Fruit fly (Drosophila melanogaster): Measurements from ENCODE around the gene CG14194.

Gene CG14194

dm6 chrX:19189903-19190302 lies 3.5 kb upstream of the CG14194 start, which contains the start of gene HP1D3csd:
Gene HP1D3csd, plus strand, starts transcription at chrX:19190214.
- TF ChIP-seq lola (GFP tag; optimal IDR thresholded peaks at IDR 0.05) = no peak
- TF ChIP-seq CrebA (GFP tag; optimal IDR thresholded peaks at IDR 0.05; ENCODE audit: borderline replicate concordance) = no peak
- no peak for TF ChIP-seq foxo (GFP tag; optimal IDR thresholded peaks at IDR 0.05)
- TF ChIP-seq sv (GFP tag; optimal IDR thresholded peaks at IDR 0.05) = no peak
- TF ChIP-seq Sp1 (GFP tag; optimal IDR thresholded peaks at IDR 0.05) = no peak
- no peak for TF ChIP-seq Myc (optimal IDR thresholded peaks at IDR 0.05)
- no peak for TF ChIP-seq GATAd (GFP tag; optimal IDR thresholded peaks at IDR 0.05)
- TF ChIP-seq CG9705 (GFP tag; optimal IDR thresholded peaks at IDR 0.05) = no peak
- no peak for TF ChIP-seq usp (GFP tag; optimal IDR thresholded peaks at IDR 0.05)
- TF ChIP-seq Abd-B (GFP tag; optimal IDR thresholded peaks at IDR 0.05) = no peak
- TF ChIP-seq dsf (GFP tag; optimal IDR thresholded peaks at IDR 0.05; ENCODE audit: borderline replicate concordance) = no peak
- no peak for TF ChIP-seq woc (GFP tag; optimal IDR thresholded peaks at IDR 0.05)
- TF ChIP-seq dl (GFP tag; optimal IDR thresholded peaks at IDR 0.05; ENCODE audit: insufficient read depth in 1 of 2, partially characterized antibody in 2 of 2) = no peak
- TF ChIP-seq Hnf4 (GFP tag; optimal IDR thresholded peaks at IDR 0.05) = no peak

dm6 chrX:19191050-19191449 lies 2.3 kb upstream of the CG14194 start:
- TF ChIP-seq Hr78 (GFP tag; optimal IDR thresholded peaks at IDR 0.05) (no peak), foxo (GFP tag; optimal IDR thresholded peaks at IDR 0.05) (no peak), sage (GFP tag; optimal IDR thresholded peaks at IDR 0.05) (no peak), usp (GFP tag; optimal IDR thresholded peaks at IDR 0.05) (no peak), lola (GFP tag; optimal IDR thresholded peaks at IDR 0.05) (no peak), dmrt93B (GFP tag; optimal IDR thresholded peaks at IDR 0.05) (no peak), CG9705 (GFP tag; optimal IDR thresholded peaks at IDR 0.05) (no peak), HLH106 (tag; optimal IDR thresholded peaks at IDR 0.05) (no peak)

- TF ChIP-seq Dfd (GFP tag; optimal IDR thresholded peaks at IDR 0.05) (peak; percentile 7), dl (GFP tag; optimal IDR thresholded peaks at IDR 0.05; ENCODE audit: insufficient read depth in 1 of 2, partially characterized antibody in 2 of 2) (no peak)
Observed at dm6 chrX:19191597-19191996, 1.8 kb upstream of the CG14194 start.

- TF ChIP-seq Mio (GFP tag; optimal IDR thresholded peaks at IDR 0.05) = no peak
- no peak for TF ChIP-seq tai (GFP tag; optimal IDR thresholded peaks at IDR 0.05)
- no peak for TF ChIP-seq CrebA (GFP tag; optimal IDR thresholded peaks at IDR 0.05; ENCODE audit: borderline replicate concordance)
- no peak for TF ChIP-seq dmrt93B (GFP tag; optimal IDR thresholded peaks at IDR 0.05)
- no peak for TF ChIP-seq Vsx2 (GFP tag; optimal IDR thresholded peaks at IDR 0.05; ENCODE audit: partially characterized antibody)
- no peak for TF ChIP-seq Hr78 (GFP tag; optimal IDR thresholded peaks at IDR 0.05)
- no peak for TF ChIP-seq Hnf4 (GFP tag; optimal IDR thresholded peaks at IDR 0.05)
- TF ChIP-seq Dif (GFP tag; optimal IDR thresholded peaks at IDR 0.05; ENCODE audit: partially characterized antibody) = no peak
- no peak for TF ChIP-seq N (GFP tag; optimal IDR thresholded peaks at IDR 0.05)
- no peak for TF ChIP-seq woc (GFP tag; optimal IDR thresholded peaks at IDR 0.05)
Observed at dm6 chrX:19201630-19202029, 8.3 kb downstream of the CG14194 start, which contains the start of gene CG7990. Gene CG7990, minus strand, starts transcription at chrX:19201979.

- TF ChIP-seq Myc (optimal IDR thresholded peaks at IDR 0.05) (peak; percentile 24), Abd-B (GFP tag; optimal IDR thresholded peaks at IDR 0.05) (no peak), pan (optimal IDR thresholded peaks at IDR 0.05) (no peak), Vsx2 (GFP tag; optimal IDR thresholded peaks at IDR 0.05; ENCODE audit: partially characterized antibody) (peak; percentile 93), woc (GFP tag; optimal IDR thresholded peaks at IDR 0.05) (no peak), Hnf4 (GFP tag; optimal IDR thresholded peaks at IDR 0.05) (no peak), sage (GFP tag; optimal IDR thresholded peaks at IDR 0.05) (no peak), Dif (GFP tag; optimal IDR thresholded peaks at IDR 0.05; ENCODE audit: partially characterized antibody) (peak; percentile 89), Hr83 (GFP tag; optimal IDR thresholded peaks at IDR 0.05; ENCODE audit: poor library complexity, severe bottlenecking) (peak; percentile 52), HLH106 (tag; optimal IDR thresholded peaks at IDR 0.05) (peak; percentile 13), rgr (GFP tag; optimal IDR thresholded peaks at IDR 0.05) (no peak)
Observed at dm6 chrX:19208014-19208413, 14.7 kb downstream of the CG14194 start, which contains the start of gene Ulp1. Gene Ulp1, minus strand, starts transcription at chrX:19208187.

- TF ChIP-seq tai (GFP tag; optimal IDR thresholded peaks at IDR 0.05) = no peak
Observed at dm6 chrX:19211982-19212381, 18.6 kb downstream of the CG14194 start, which contains the start of gene CG14195. Gene CG14195, minus strand, starts transcription at chrX:19212082.

Data from whole organism, wandering third instar larva.